Worm (Caenorhabditis elegans) whole organism, L2 larva: Measurements from ENCODE around the gene F59D6.1.

Experiments
- nhr-237 ChIP-seq: fragments of 150-350 bp; optimal IDR thresholded peaks from 2 replicates; lab custom pipeline; 2014; ENCODE audit warnings: missing biosample characterization, missing genetic modification characterization
- unc-62 ChIP-seq: fragments of 150-350 bp; optimal IDR thresholded peaks from 2 replicates; lab custom pipeline; 2014; ENCODE audit warnings: missing biosample characterization, missing genetic modification reagents, missing genetic modification characterization

DNA sequence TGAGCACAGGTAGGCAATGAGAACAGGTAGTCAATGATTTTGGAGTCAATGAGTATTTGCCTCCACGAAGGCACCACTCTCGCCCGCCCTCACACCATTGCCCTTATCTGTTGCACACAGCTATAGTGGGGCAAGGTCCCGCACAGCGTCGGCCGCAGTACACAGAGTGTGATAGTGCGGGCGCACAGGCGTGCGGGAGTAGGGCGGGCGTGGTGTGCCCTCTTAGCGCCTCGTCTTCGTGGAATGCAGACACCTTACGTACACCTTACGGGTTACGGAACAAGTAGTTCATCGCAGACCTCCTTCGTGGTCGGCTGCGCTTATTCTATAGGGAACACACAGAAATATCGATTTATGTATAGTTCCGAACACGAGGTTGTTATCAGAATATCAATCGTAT lies 27.0 kb upstream of the F59D6.1 start:
- TF ChIP-seq nhr-237 (tag; lab: Kevin White, UChicago) (no peak), unc-62 (no peak)
